Fruit fly (Drosophila melanogaster): ENCODE results near the gene CG1958.

The CG1958 gene

DNA sequence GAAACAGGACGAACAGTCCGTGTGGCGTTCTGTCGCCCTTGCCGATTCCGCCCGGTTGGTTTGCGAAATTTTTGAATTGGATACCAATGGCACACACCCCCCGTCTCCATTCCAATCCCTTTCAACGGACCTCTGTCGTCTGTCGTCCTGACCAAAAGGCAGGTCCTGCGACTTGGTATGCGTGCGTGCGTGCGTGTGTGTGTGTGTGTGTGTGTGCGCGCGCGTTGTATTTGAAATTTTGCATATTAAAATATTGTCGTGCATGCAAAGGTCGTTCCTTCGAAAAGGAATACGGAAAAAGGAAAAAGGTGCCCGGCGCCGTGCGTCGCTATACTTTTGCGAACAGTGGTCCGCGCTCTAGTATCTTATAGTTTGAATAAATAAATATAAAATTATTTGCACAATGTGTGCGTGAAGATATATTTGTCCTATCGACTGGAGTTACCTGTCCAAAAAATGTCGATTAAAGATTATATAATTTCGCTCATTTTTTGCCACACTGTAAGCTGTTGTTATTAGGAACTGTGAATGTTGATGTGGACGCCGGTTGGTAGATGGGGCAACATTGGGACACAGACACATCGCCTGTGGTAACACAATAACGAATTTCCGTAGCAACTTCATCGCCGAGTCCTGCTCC is 4.8 kb downstream of the CG1958 start:
- TF ChIP-seq h (optimal IDR thresholded peaks at IDR 0.05) (no peak), ttk (optimal IDR thresholded peaks at IDR 0.05) (no peak), psq (optimal IDR thresholded peaks at IDR 0.05) (no peak), insv (optimal IDR thresholded peaks at IDR 0.05) (no peak), Sin3A (optimal IDR thresholded peaks at IDR 0.05) (no peak), Myc (optimal IDR thresholded peaks at IDR 0.05) (no peak)

DNA sequence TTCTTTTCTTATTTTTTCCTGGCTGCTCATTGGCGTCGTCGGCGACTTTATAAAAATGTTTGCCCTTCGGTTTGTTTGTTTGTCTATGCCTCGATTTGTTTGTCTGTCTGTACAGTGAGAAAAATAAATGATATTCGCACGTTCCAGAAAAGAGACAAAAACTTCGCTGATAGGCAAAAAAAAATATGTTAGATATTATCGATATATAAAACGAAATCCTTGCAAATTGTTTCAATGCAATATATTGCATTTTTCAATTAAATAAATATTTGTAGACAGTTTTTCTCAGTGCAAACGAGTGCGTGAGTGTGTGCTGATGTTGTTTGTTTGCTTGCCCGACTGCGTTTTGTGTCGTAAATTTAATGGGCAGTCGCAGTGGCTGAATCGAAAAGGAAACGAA is 10.3 kb downstream of the CG1958 start:
- TF ChIP-seq psq (optimal IDR thresholded peaks at IDR 0.05) (no peak), h (optimal IDR thresholded peaks at IDR 0.05) (no peak), Myc (optimal IDR thresholded peaks at IDR 0.05) (no peak), ttk (optimal IDR thresholded peaks at IDR 0.05) (no peak), insv (optimal IDR thresholded peaks at IDR 0.05) (no peak), Sin3A (optimal IDR thresholded peaks at IDR 0.05) (no peak)

DNA sequence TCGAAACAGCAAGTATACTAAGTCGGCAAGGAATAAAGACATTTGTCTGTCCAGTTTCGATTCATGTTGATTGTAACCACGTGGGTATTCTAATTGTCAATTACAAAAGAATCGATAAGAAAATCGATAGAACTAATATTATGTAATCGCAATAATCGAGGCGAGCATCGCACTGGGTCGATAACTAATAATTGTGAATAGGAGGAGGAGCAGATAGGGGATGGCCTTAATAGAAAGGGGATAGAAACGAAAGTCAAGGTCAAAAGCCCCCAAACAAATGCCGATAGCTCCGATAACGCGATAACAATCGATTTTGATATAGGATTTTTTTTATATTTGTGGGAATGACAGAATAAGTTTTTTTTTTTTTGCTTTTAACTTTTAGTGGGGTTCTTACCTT is 18.3 kb downstream of the CG1958 start:
- TF ChIP-seq ttk (optimal IDR thresholded peaks at IDR 0.05) (no peak), Sin3A (optimal IDR thresholded peaks at IDR 0.05) (no peak), insv (optimal IDR thresholded peaks at IDR 0.05) (no peak), psq (optimal IDR thresholded peaks at IDR 0.05) (no peak), Myc (optimal IDR thresholded peaks at IDR 0.05) (no peak), h (optimal IDR thresholded peaks at IDR 0.05) (no peak)

DNA sequence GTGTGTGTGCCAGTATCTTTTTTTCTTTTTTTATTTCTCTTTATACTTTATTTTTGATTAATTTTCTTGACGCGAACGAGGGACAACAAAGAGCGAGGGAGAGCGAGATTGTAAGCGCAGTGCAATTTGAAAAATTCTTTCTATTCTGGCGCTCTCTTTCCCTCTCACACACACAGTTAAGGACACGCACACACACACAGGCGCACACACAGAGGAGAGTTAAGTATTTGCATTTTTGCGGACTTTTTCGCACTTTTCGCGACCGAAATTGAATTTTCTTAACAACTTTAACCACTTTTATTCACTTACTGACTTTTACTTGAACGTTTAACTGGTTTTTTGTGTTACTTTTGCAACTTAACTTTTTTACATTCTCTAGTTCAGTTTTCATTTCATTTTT is 18.7 kb downstream of the CG1958 start:
- TF ChIP-seq Myc (optimal IDR thresholded peaks at IDR 0.05) (no peak), ttk (optimal IDR thresholded peaks at IDR 0.05) (no peak), Sin3A (optimal IDR thresholded peaks at IDR 0.05) (no peak), insv (optimal IDR thresholded peaks at IDR 0.05) (no peak), h (optimal IDR thresholded peaks at IDR 0.05) (no peak), psq (optimal IDR thresholded peaks at IDR 0.05) (no peak)

DNA sequence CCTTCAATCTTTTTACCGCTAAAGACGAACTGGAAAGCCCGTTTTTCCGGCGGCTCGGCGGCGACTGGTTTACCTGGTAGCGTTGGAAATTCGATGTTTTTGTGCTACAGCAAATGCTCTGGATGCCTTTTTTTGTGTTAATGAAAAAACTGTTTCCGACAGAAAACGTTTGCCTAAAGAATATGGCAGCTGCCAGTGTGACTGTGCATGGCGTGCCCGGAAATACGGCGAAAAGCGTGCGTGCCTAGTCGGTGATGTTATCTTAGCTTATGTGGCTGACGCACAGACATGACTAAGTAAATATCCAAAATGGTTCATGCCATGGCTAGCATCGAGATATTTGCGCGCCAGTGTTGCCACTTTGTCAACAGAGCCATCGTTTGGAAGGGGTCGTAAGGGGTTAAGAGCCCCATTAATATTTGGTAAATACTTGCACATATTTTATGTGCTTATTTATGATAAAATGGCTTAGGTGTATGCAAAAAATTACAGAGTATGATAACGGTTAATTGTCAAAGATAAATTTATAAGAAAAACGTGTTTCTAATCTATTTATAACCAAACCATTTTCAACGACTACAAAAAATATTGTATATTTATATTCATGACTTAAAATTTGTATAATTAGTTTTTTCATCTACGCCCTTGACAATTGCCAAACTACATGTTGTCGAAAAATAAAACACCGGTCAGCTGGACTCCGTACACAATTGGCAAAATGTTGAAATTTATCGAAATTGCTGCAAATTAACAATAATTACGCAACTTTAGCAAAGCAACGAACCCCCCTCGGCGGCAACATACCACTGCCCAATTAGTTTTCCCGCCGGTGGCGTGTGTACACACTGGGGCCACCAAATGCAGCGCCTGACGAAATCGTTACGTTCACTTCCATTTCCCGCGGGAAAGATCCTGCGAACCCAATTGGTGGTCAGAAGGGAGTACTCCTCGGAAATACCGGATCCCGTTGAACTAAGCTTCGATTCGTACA is 19.6 kb downstream of the CG1958 start, which contains the start of gene CG2059:
Gene CG2059 (plus strand): TSS at position 364 of the 991 bp plus-strand sequence.
- TF ChIP-seq ttk (optimal IDR thresholded peaks at IDR 0.05), result no peak
- TF ChIP-seq insv (optimal IDR thresholded peaks at IDR 0.05), result no peak
- no peak for TF ChIP-seq psq (optimal IDR thresholded peaks at IDR 0.05)

DNA sequence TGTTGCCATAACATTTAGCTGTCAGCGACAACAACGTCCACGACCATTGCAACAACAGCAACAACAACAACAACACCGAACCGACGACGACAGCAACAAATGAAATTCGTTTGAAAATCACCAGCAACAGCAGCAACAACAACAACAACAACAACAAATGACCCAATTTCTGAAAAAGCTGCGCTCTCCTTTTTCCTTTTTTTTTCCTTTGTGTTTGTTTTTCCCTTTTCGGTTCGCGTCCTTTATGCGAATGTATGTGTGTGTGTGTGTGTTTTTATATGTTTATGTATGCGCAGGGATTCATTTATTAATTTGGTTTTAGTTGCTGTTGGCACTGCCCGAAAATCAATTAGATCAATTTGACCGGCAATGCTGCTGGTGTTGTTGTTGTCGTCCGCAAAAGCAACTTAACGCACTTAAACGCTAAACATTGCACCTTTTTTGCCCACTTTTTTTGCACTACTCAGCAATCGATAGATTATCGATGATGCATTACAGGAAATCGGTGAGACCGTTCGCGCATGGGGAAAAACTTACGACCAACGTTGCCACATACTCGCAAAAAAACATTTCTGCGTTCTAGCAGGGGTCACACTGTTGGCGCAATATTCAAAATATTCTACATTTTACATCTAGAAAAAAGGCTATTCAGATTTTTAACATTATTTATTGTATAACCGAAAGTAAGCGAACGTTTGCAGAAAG is 24.3 kb downstream of the CG1958 start, which contains the start of gene unc-119:
Gene unc-119 (minus strand): TSS at position 488 of the 705 bp plus-strand sequence.
- TF ChIP-seq insv (optimal IDR thresholded peaks at IDR 0.05) (no peak), ttk (optimal IDR thresholded peaks at IDR 0.05) (no peak), h (optimal IDR thresholded peaks at IDR 0.05) (no peak), psq (optimal IDR thresholded peaks at IDR 0.05) (no peak), Sin3A (optimal IDR thresholded peaks at IDR 0.05) (no peak), Myc (optimal IDR thresholded peaks at IDR 0.05) (no peak)

DNA sequence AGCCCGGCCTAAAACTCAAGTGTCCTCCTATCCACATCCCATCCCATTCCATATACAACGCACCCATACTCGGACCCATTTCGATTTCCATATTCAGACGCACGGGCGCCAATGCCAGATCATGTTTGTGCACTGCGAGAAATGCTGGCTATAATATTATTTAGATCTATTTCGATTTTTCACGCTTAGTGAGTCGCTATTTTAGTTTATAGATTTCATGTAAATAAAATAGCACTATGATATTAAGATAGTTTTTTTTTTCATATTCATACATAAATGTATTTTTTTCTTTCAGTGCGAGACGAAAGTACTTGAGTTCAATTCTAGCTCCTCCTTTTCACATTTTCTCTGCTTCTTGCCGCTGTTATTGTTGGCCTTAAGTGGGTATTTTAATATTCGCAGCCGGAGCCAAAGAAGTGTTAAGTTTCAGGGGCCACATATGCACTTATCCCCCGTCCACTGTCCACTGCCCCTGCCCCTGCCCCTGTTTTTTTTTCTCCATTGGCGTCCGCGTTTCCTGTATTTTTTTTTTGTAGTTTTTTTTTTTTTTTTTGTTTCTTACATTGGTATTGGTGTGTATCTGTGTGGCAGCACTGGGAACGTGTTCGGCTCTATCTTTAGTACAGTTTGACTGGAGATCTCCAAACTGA is 25.3 kb downstream of the CG1958 start:
- TF ChIP-seq Sin3A (optimal IDR thresholded peaks at IDR 0.05), result no peak
- TF ChIP-seq h (optimal IDR thresholded peaks at IDR 0.05), result no peak
- no peak for TF ChIP-seq insv (optimal IDR thresholded peaks at IDR 0.05)

DNA sequence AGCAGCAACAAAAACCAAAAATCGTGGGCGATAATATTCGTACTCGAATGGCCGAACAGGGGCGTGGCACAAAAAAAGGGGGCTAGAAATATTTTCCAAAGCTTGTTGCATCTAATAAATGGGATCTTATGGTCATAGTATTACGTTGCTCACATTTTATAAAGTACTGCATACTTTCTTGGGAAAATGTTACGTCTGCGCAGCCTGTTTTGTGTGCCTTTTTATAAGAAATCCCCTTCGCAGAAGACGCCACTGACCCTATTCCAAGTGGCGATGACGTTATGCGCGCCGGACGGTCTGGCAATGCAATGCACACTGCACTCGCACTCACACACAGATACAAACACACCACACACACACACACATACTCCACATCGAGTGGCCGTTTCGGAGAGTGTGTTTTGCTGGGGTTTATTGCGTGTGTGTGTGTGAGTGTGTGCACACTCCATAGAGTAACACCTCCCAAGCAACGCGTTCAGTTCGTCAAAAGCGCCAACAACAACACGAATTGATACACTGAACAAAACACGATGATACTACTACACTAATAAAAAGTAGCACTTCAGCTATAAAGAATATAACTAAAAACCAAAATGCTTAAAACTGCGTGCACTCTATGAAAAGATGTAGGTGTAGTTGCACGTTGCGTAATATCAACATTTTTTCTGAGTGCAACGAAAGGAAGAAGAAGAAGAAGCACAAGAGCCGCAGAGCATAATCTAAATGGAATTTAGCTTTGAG is 26.6 kb downstream of the CG1958 start:
- TF ChIP-seq insv (optimal IDR thresholded peaks at IDR 0.05) (no peak), Sin3A (optimal IDR thresholded peaks at IDR 0.05) (no peak), h (optimal IDR thresholded peaks at IDR 0.05) (no peak), Myc (optimal IDR thresholded peaks at IDR 0.05) (no peak), psq (optimal IDR thresholded peaks at IDR 0.05) (no peak), ttk (optimal IDR thresholded peaks at IDR 0.05) (no peak)

DNA sequence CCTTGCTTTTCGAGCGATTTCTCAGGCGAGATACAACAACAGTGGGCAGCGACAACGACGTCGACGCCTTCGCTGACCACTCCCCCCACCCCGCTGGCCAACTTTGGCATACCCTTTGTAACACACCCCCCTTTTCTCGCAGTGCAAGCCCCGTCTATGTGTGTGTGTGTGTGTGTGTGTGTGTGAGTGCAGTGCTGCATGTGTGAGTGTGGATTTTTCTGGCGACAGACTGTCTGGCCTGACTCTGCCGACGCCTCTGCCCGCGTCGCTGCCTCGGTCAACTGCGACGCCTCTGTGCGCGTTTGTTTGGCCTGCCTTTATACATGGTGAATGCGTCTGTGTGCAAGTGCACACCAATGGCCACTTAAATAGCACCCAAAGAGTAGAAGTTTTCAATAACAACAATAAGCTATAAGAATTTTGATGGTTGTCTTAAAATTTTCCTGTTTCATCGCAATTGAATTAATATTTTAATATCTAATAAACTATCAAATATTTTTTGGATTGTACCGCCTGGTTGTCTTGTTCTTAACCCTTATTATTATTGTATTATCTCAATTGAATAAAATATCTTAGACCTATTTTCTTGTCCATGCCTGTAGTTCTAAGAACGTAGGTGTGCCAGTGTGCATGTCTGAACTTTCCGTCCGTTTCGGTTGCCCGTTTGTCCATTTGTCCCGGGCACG is 27.3 kb downstream of the CG1958 start:
- TF ChIP-seq insv (optimal IDR thresholded peaks at IDR 0.05) (no peak), Sin3A (optimal IDR thresholded peaks at IDR 0.05) (no peak), psq (optimal IDR thresholded peaks at IDR 0.05) (no peak), h (optimal IDR thresholded peaks at IDR 0.05) (no peak)

DNA sequence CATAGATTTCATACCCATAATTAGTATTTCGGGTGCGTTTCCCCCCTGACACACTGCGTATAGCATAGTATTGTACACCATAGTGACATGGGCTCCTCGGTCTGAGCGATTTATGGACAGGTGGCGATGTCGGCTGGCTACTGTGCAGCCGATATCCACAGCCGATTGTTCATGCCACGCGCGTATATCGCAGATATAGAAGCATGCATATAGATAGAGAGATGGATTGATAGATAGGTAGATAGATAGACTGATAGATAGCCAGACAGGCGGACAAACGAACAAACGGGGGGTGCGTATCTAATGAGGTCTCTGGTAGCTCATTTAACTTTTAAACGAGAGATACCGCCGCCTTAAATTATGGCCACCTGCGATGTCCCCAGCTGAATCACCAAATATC is 29.3 kb downstream of the CG1958 start:
- no peak for TF ChIP-seq psq (optimal IDR thresholded peaks at IDR 0.05)
- TF ChIP-seq insv (optimal IDR thresholded peaks at IDR 0.05), result no peak
- no peak for TF ChIP-seq h (optimal IDR thresholded peaks at IDR 0.05)
- TF ChIP-seq Myc (optimal IDR thresholded peaks at IDR 0.05), result no peak
- TF ChIP-seq ttk (optimal IDR thresholded peaks at IDR 0.05), result no peak
- TF ChIP-seq Sin3A (optimal IDR thresholded peaks at IDR 0.05), result no peak

Measured in Kc167 (cell line).